Fruit fly (Drosophila melanogaster) whole organism, prepupa: ENCODE results near the gene brun.

ENCODE experiments used
- CG10631 ChIP-seq: fragments of 200-800 bp; sonication (Bioruptor generic); optimal IDR thresholded peaks from 2 replicates; lab custom pipeline; 2016; ENCODE audit warnings: missing biosample characterization, missing genetic modification characterization
- CG10669 ChIP-seq: fragments of 200-800 bp; sonication (Bioruptor generic); optimal IDR thresholded peaks from 3 replicates; lab custom pipeline; 2018; ENCODE audit warnings: missing biosample characterization, mild to moderate bottlenecking, missing genetic modification characterization, moderate library complexity
- CG11294 ChIP-seq: fragments of 200-800 bp; sonication (Bioruptor generic); IDR thresholded peaks from 2 replicates; pipeline ENCODE4 v1.3.6; 2022; ENCODE audit warnings: missing biosample characterization, missing genetic modification characterization
- CG16779 ChIP-seq: fragments of 200-800 bp; sonication (Bioruptor generic); optimal IDR thresholded peaks from 3 replicates; lab custom pipeline; 2017; ENCODE audit warnings: missing biosample characterization, mild to moderate bottlenecking, missing genetic modification characterization
- CG3032 ChIP-seq: fragments of 200-800 bp; optimal IDR thresholded peaks from 2 replicates; lab custom pipeline; 2019; ENCODE audit warnings: missing biosample characterization, mild to moderate bottlenecking, missing genetic modification characterization, moderate library complexity
- CG32006 ChIP-seq: fragments of 200-800 bp; sonication (Bioruptor generic); optimal IDR thresholded peaks from 3 replicates; lab custom pipeline; 2017; ENCODE audit warnings: missing biosample characterization, mild to moderate bottlenecking, missing genetic modification characterization
- CG3919 ChIP-seq: fragments of 200-800 bp; sonication (Bioruptor generic); optimal IDR thresholded peaks from 3 replicates; lab custom pipeline; 2016; ENCODE audit warnings: missing biosample characterization, missing genetic modification characterization
- CG4318 ChIP-seq: fragments of 200-800 bp; sonication (Bioruptor generic); optimal IDR thresholded peaks from 3 replicates; lab custom pipeline; 2017; ENCODE audit warnings: missing biosample characterization, mild to moderate bottlenecking, missing genetic modification characterization
- CG6276 ChIP-seq: fragments of 200-800 bp; sonication (Bioruptor generic); optimal IDR thresholded peaks from 2 replicates; lab custom pipeline; 2017; ENCODE audit warnings: missing biosample characterization, mild to moderate bottlenecking, missing genetic modification characterization
- CG6808 ChIP-seq: fragments of 200-800 bp; sonication (Bioruptor generic); optimal IDR thresholded peaks from 3 replicates; lab custom pipeline; 2017; ENCODE audit warnings: missing biosample characterization, missing genetic modification characterization, mild to moderate bottlenecking, moderate library complexity, missing genetic modification reagents
- CG6854 ChIP-seq: fragments of 200-800 bp; sonication (Bioruptor generic); optimal IDR thresholded peaks from 2 replicates; lab custom pipeline; 2017; ENCODE audit warnings: missing biosample characterization, mild to moderate bottlenecking, missing genetic modification characterization
- CG8119 ChIP-seq: fragments of 200-800 bp; sonication (Bioruptor generic); IDR thresholded peaks from 3 replicates; pipeline ENCODE4 v1.3.6; 2022; ENCODE audit warnings: missing biosample characterization, missing genetic modification characterization
- CG8319 ChIP-seq: fragments of 200-800 bp; sonication (Bioruptor generic); optimal IDR thresholded peaks from 3 replicates; lab custom pipeline; 2016; ENCODE audit warnings: missing biosample characterization, missing genetic modification characterization
- CG8632 ChIP-seq: fragments of 200-800 bp; sonication (Bioruptor generic); optimal IDR thresholded peaks from 3 replicates; lab custom pipeline; 2016; ENCODE audit warnings: missing biosample characterization, missing genetic modification characterization
- Eip75B ChIP-seq: fragments of 200-800 bp; sonication (Bioruptor generic); optimal IDR thresholded peaks from 3 replicates; lab custom pipeline; 2016; ENCODE audit warnings: missing biosample characterization, missing genetic modification characterization
- Eip78C ChIP-seq: fragments of 200-800 bp; sonication (Bioruptor generic); peaks from one replicate; lab custom pipeline; 2016; ENCODE audit warnings: missing biosample characterization, missing genetic modification characterization
- Eip93F ChIP-seq: fragments of 200-800 bp; sonication (Bioruptor generic); optimal IDR thresholded peaks from 2 replicates; lab custom pipeline; 2016; ENCODE audit warnings: missing biosample characterization, mild to moderate bottlenecking, missing genetic modification characterization
- Ets96B ChIP-seq: fragments of 200-800 bp; optimal IDR thresholded peaks from 2 replicates; lab custom pipeline; 2019; ENCODE audit warnings: missing biosample characterization, mild to moderate bottlenecking, missing genetic modification characterization, moderate library complexity
- Hr38 ChIP-seq: sonication (Bioruptor generic); optimal IDR thresholded peaks from 2 replicates; lab custom pipeline; 2016; ENCODE audit warnings: missing biosample characterization, missing genetic modification characterization
- Hr39 ChIP-seq: fragments of 200-800 bp; sonication (Bioruptor generic); optimal IDR thresholded peaks from 2 replicates; lab custom pipeline; 2016; ENCODE audit warnings: missing biosample characterization, missing genetic modification characterization
- Hr4 ChIP-seq: fragments of 200-800 bp; sonication (Bioruptor generic); optimal IDR thresholded peaks from 3 replicates; lab custom pipeline; 2016; ENCODE audit warnings: missing biosample characterization, missing genetic modification characterization
- OdsH ChIP-seq: fragments of 200-800 bp; sonication (Bioruptor generic); optimal IDR thresholded peaks from 3 replicates; lab custom pipeline; 2016; ENCODE audit warnings: missing biosample characterization, missing genetic modification characterization
- Sox102F ChIP-seq: fragments of 200-800 bp; sonication (Bioruptor generic); optimal IDR thresholded peaks from 2 replicates; lab custom pipeline; 2016; ENCODE audit warnings: missing biosample characterization, mild to moderate bottlenecking, missing genetic modification characterization
- achi ChIP-seq: fragments of 200-800 bp; sonication (Bioruptor generic); optimal IDR thresholded peaks from 3 replicates; lab custom pipeline; 2016; ENCODE audit warnings: missing biosample characterization, missing genetic modification characterization
- acj6 ChIP-seq: fragments of 200-800 bp; sonication (Bioruptor generic); optimal IDR thresholded peaks from 3 replicates; lab custom pipeline; 2016; ENCODE audit warnings: missing biosample characterization, missing genetic modification characterization
- dsx ChIP-seq: fragments of 200-800 bp; optimal IDR thresholded peaks from 3 replicates; lab custom pipeline; 2019; ENCODE audit warnings: missing biosample characterization, mild to moderate bottlenecking, missing genetic modification characterization, moderate library complexity; ENCODE audit not compliant: poor library complexity, severe bottlenecking
- eg ChIP-seq: fragments of 200-800 bp; sonication (Bioruptor generic); IDR thresholded peaks from 3 replicates; pipeline ENCODE4 v1.3.6; 2022; ENCODE audit warnings: missing biosample characterization, missing genetic modification characterization
- fd59A ChIP-seq: fragments of 200-800 bp; sonication (Bioruptor generic); optimal IDR thresholded peaks from 2 replicates; lab custom pipeline; 2017; ENCODE audit warnings: missing biosample characterization, mild to moderate bottlenecking, missing genetic modification characterization, missing genetic modification reagents
- lz ChIP-seq: fragments of 200-800 bp; sonication (Bioruptor generic); optimal IDR thresholded peaks from 3 replicates; lab custom pipeline; 2016; ENCODE audit warnings: missing biosample characterization, missing genetic modification characterization
- net ChIP-seq: fragments of 200-800 bp; sonication (Bioruptor generic); optimal IDR thresholded peaks from 3 replicates; lab custom pipeline; 2016; ENCODE audit warnings: missing biosample characterization, missing genetic modification characterization
- spab ChIP-seq: fragments of 200-800 bp; sonication (Bioruptor generic); optimal IDR thresholded peaks from 2 replicates; lab custom pipeline; 2017; ENCODE audit warnings: missing biosample characterization, mild to moderate bottlenecking, missing genetic modification characterization, missing genetic modification reagents
- ss ChIP-seq, 2 experiments: fragments of 200-800 bp; sonication (Bioruptor generic); optimal IDR thresholded peaks; 2 replicates in 1 of 2; 3 replicates in 1 of 2; lab custom pipeline; 2017 to 2018; ENCODE audit warnings: mild to moderate bottlenecking in 2 of 2, missing biosample characterization in 2 of 2, missing genetic modification characterization in 2 of 2, moderate library complexity in 1 of 2
- svp ChIP-seq: fragments of 200-800 bp; sonication (Bioruptor generic); peaks from one replicate; lab custom pipeline; 2016; ENCODE audit warnings: missing biosample characterization, missing genetic modification characterization
- vri ChIP-seq: fragments of 200-800 bp; sonication (Bioruptor generic); optimal IDR thresholded peaks from 3 replicates; lab custom pipeline; 2016; ENCODE audit warnings: missing biosample characterization, mild to moderate bottlenecking, missing genetic modification characterization

brun gene

DNA sequence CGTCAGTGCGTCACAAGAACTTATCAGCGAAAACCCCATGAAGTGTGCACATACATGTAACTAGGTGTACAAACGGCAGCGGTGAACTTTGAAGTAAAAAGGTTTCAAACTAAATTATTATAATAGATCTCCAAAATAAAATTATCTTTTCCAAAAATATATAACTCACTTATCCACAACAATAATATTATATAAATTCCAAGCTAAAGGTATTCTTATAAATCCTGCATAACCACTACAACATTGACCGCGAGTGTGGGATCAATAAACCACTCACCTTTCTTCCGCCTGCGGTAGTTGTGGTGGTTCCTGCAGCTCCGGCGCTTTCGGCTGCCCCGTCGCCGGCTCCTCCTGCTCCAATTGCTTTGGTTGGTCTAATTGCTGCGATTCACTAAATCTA, 18.7 kb upstream of the brun start:
- TF ChIP-seq Hr39 (no peak), net (GFP tag; lab: Kevin White, UChicago) (no peak), ss (GFP tag; optimal IDR thresholded peaks at IDR 0.05; lab: Kevin White, UChicago) (no peak), CG8319 (GFP tag; lab: Kevin White, UChicago) (no peak), Hr38 (GFP tag; lab: Kevin White, UChicago) (no peak), Ets96B (tag; lab: Kevin White, UChicago) (no peak), fd59A (GFP tag; lab: Kevin White, UChicago) (no peak), CG3919 (no peak), Eip78C (peak; percentile 8), Eip93F (GFP tag; lab: Kevin White, UChicago) (no peak), eg (0 out of 3 replicates have a peak, but pooled peaks have one; percentile 35), Hr4 (GFP tag; lab: Kevin White, UChicago) (no peak), vri (GFP tag; lab: Kevin White, UChicago) (no peak), CG10669 (GFP tag; lab: Kevin White, UChicago) (no peak), dsx (no peak), acj6 (GFP tag; lab: Kevin White, UChicago) (no peak), CG3032 (tag; lab: Kevin White, UChicago) (no peak), CG4318 (GFP tag; lab: Kevin White, UChicago) (no peak), Sox102F (no peak), svp (GFP tag; lab: Kevin White, UChicago) (peak; percentile 47), CG32006 (GFP tag; lab: Kevin White, UChicago) (no peak)
- TF ChIP-seq, all 60 proteins: peak for 3

- TF ChIP-seq eg (0 out of 3 replicates have a peak, but pooled peaks have one; percentile 22), CG6808 (GFP tag; lab: Kevin White, UChicago) (no peak), CG3919 (no peak), svp (GFP tag; lab: Kevin White, UChicago) (peak; percentile 37), lz (GFP tag; lab: Kevin White, UChicago) (no peak), CG32006 (GFP tag; lab: Kevin White, UChicago) (peak; percentile 16), achi (GFP tag; lab: Kevin White, UChicago) (no peak), Eip78C (peak; percentile 18), OdsH (GFP tag; lab: Kevin White, UChicago) (no peak), CG16779 (tag; lab: Kevin White, UChicago) (peak; percentile 70), Sox102F (no peak)
Observed at dm6 chr2L:20673737-20674461, 17.9 kb upstream of the brun start.

DNA sequence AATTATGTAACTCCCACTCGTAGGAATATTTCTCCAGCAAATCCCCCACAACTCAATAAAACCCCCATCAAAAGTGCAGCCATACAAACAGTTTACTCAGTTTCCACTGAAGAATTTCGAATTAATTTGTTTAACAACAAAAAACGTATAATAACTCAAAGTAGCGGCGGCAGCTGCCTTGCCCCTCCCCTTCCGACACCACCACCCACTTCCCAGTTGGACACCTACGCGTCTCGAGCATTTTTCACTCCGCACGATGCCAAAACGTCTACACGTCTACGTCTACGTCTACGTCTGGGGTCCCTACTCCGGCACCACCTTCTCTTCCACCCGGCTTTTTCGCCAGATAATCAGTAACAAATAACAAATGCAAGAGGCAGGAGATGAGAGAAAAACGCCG, 15.2 kb upstream of the brun start:
- TF ChIP-seq eg (0 out of 3 replicates have a peak, but pooled peaks have one; percentile 26), CG6276 (GFP tag; lab: Kevin White, UChicago) (peak; percentile 25), CG6808 (GFP tag; lab: Kevin White, UChicago) (no peak), CG8119 (peak; percentile 26; the same call in 1 of the 3 replicates)

dm6 chr2L:20664428-20664827, 8.4 kb upstream of the brun start:
- no peak for TF ChIP-seq CG8632 (GFP tag; lab: Kevin White, UChicago)
- no peak for TF ChIP-seq Eip75B
- no peak for TF ChIP-seq CG11294 (GFP tag; lab: Robert Waterston, UW)
- TF ChIP-seq CG6854 (GFP tag; lab: Kevin White, UChicago) = no peak
- no peak for TF ChIP-seq CG10631
- no peak for TF ChIP-seq spab
- TF ChIP-seq svp (GFP tag; lab: Kevin White, UChicago) = peak; percentile 90
